Worm (Caenorhabditis elegans) whole organism, late embryonic: ENCODE data around the gene Y57A10B.6.

Experiments
- ceh-24 ChIP-seq: sonication (generic microtip); optimal IDR thresholded peaks from 2 replicates; lab custom pipeline; 2016; ENCODE audit warnings: mild to moderate bottlenecking, missing genetic modification characterization, missing compliant biosample characterization
- ceh-48 ChIP-seq: sonication (generic microtip); optimal IDR thresholded peaks from 2 replicates; lab custom pipeline; 2016; ENCODE audit warnings: missing genetic modification characterization, inconsistent platforms, missing compliant biosample characterization
- dmd-4 ChIP-seq: sonication (generic microtip); optimal IDR thresholded peaks from 2 replicates; lab custom pipeline; 2016; ENCODE audit warnings: borderline replicate concordance, missing genetic modification characterization, missing compliant biosample characterization
- hlh-8 ChIP-seq: sonication (generic microtip); optimal IDR thresholded peaks from 2 replicates; lab custom pipeline; 2016; ENCODE audit warnings: missing genotype, missing genetic modification characterization, missing compliant biosample characterization
- nfya-1 ChIP-seq: sonication (generic microtip); optimal IDR thresholded peaks from 2 replicates; lab custom pipeline; 2017; ENCODE audit warnings: missing genetic modification characterization, mild to moderate bottlenecking, missing compliant biosample characterization, antibody characterized with exemption, moderate library complexity
- nhr-11 ChIP-seq: fragments of 150-350 bp; optimal IDR thresholded peaks from 2 replicates; lab custom pipeline; 2014; ENCODE audit warnings: missing biosample characterization, missing genetic modification characterization

ce11 chrII:12362262-12362661, 27.6 kb upstream of the Y57A10B.6 start:
- TF ChIP-seq nfya-1 (tag; lab: Kevin White, UChicago) (no peak), nhr-11 (no peak), hlh-8 (tag; lab: Kevin White, UChicago) (no peak), dmd-4 (tag; lab: Kevin White, UChicago) (no peak), ceh-24 (no peak), ceh-48 (tag; lab: Kevin White, UChicago) (no peak)
